Worm (Caenorhabditis elegans) whole organism, midembryonic: Measurements from ENCODE around the gene F43D2.7.

ENCODE experiments used
- T22C8.4 ChIP-seq: fragments of 200-800 bp; sonication (Bioruptor generic); IDR thresholded peaks from 2 replicates; pipeline ENCODE4 v1.3.6; 2022; ENCODE audit warnings: missing genetic modification characterization, missing compliant biosample characterization
- med-1 ChIP-seq: sonication (generic microtip); optimal IDR thresholded peaks from 2 replicates; lab custom pipeline; 2017; ENCODE audit warnings: missing genetic modification characterization, mild to moderate bottlenecking, missing compliant biosample characterization, antibody characterized with exemption, missing genetic modification reagents; ENCODE audit not compliant: insufficient read depth

ce11 chrV:14649929-14650328, 10.0 kb upstream of the F43D2.7 start:
- no peak for TF ChIP-seq T22C8.4 (GFP tag; lab: Robert Waterston, UW)
- TF ChIP-seq med-1 (GFP tag; lab: Kevin White, UChicago) = no peak
